Fruit fly (Drosophila melanogaster): ENCODE measurements around the gene ntc.
A peak's percentile ranks its signal among the peaks of the same experiment; 100 is the strongest.

ntc gene

DNA sequence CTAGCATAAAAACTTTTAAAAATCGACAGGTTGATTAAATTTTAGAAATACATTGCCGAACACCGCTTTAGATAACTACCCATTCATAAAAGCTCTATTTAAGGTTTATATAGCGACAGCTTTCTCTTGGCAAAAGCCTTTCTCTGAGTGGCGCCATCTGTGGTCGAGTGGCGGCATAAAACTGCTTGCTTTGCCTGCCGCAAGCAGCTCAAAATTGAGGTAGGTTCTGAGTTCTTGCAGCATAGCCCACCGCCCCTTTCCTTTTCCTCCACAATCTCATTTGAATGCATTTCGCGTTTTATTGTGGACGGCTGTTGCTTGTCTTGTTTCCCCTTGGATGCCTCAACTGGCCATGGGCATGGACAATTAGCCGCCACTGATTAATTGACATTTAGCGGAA lies 38.4 kb downstream of the ntc start (continued):
- TF ChIP-seq pnt (GFP tag; optimal IDR thresholded peaks at IDR 0.05) (no peak), CG15479 (GFP tag; optimal IDR thresholded peaks at IDR 0.05) (no peak), otp (GFP tag; IDR thresholded peaks at IDR 0.05) (peak; percentile 61; the same call in 2 of the 3 replicates), ab (GFP tag; optimal IDR thresholded peaks at IDR 0.05) (no peak), CG8924 (tag; optimal IDR thresholded peaks at IDR 0.05) (peak; percentile 15), gsb (GFP tag; IDR thresholded peaks at IDR 0.05) (no peak), CG5245 (GFP tag; optimal IDR thresholded peaks at IDR 0.05) (no peak), tll (GFP tag; optimal IDR thresholded peaks at IDR 0.05) (no peak), Adf1 (GFP tag; IDR thresholded peaks at IDR 0.05) (no peak), kni (GFP tag; optimal IDR thresholded peaks at IDR 0.05) (no peak), Abd-B (GFP tag; optimal IDR thresholded peaks at IDR 0.05) (no peak), sisA (GFP tag; IDR thresholded peaks at IDR 0.05) (no peak), CG6683 (GFP tag; optimal IDR thresholded peaks at IDR 0.05) (no peak), Lim3 (GFP tag; IDR thresholded peaks at IDR 0.05) (no peak), CG3726 (GFP tag; IDR thresholded peaks at IDR 0.05) (no peak), dimm (GFP tag; IDR thresholded peaks at IDR 0.05) (peak; percentile 38; the same call in 1 of the 2 replicates), vvl (GFP tag; IDR thresholded peaks at IDR 0.05) (peak; percentile 82), CG4282 (GFP tag; optimal IDR thresholded peaks at IDR 0.05) (peak; percentile 35), CG5180 (GFP tag; optimal IDR thresholded peaks at IDR 0.05) (no peak), jing (GFP tag; optimal IDR thresholded peaks at IDR 0.05) (peak; percentile 51), CG11456 (GFP tag; IDR thresholded peaks at IDR 0.05) (peak; percentile 81), br (optimal IDR thresholded peaks at IDR 0.05) (no peak), yki (optimal IDR thresholded peaks at IDR 0.05) (no peak), lab (GFP tag; optimal IDR thresholded peaks at IDR 0.05) (peak; percentile 43), CG33557 (GFP tag; optimal IDR thresholded peaks at IDR 0.05) (peak; percentile 45), oc (tag; optimal IDR thresholded peaks at IDR 0.05) (peak; percentile 41), Hr51 (GFP tag; optimal IDR thresholded peaks at IDR 0.05) (peak; percentile 44 to 48), Dref (GFP tag; IDR thresholded peaks at IDR 0.05) (no peak), luna (GFP tag; optimal IDR thresholded peaks at IDR 0.05) (no peak), sc (optimal IDR thresholded peaks at IDR 0.05) (no peak), sc (GFP tag; optimal IDR thresholded peaks at IDR 0.05) (peak; percentile 65), mirr (GFP tag; optimal IDR thresholded peaks at IDR 0.05) (no peak), CG13775 (GFP tag; optimal IDR thresholded peaks at IDR 0.05) (peak; percentile 63), B-H2 (GFP tag; optimal IDR thresholded peaks at IDR 0.05) (peak; percentile 57), CG2199 (GFP tag; IDR thresholded peaks at IDR 0.05) (peak; percentile 91; the same call in 2 of the 3 replicates), CG10431 (GFP tag; optimal IDR thresholded peaks at IDR 0.05) (peak; percentile 78), ham (GFP tag; IDR thresholded peaks at IDR 0.05) (no peak), BtbVII (GFP tag; optimal IDR thresholded peaks at IDR 0.05) (no peak), Hr3 (GFP tag; optimal IDR thresholded peaks at IDR 0.05) (peak; percentile 54), stc (GFP tag; IDR thresholded peaks at IDR 0.05) (peak; percentile 22; the same call in 1 of the 2 replicates), CG16779 (GFP tag; IDR thresholded peaks at IDR 0.05) (no peak), CG34376 (GFP tag; optimal IDR thresholded peaks at IDR 0.05) (no peak), bigmax (GFP tag; optimal IDR thresholded peaks at IDR 0.05) (no peak), CrebB (tag; optimal IDR thresholded peaks at IDR 0.05) (peak; percentile 33), Scr (GFP tag; IDR thresholded peaks at IDR 0.05; ENCODE audit: partially characterized antibody) (no peak), sr (GFP tag; IDR thresholded peaks at IDR 0.05) (peak; percentile 37; the same call in 1 of the 3 replicates), CG7839 (tag; optimal IDR thresholded peaks at IDR 0.05) (no peak), MESR4 (GFP tag; optimal IDR thresholded peaks at IDR 0.05) (no peak), CG17612 (GFP tag; IDR thresholded peaks at IDR 0.05) (no peak), bab2 (GFP tag; optimal IDR thresholded peaks at IDR 0.05) (no peak), rib (GFP tag; IDR thresholded peaks at IDR 0.05) (no peak), nerfin-1 (tag; optimal IDR thresholded peaks at IDR 0.05) (no peak)
